Fruit fly (Drosophila melanogaster) whole organism, prepupa: Measurements from ENCODE around the gene hook.

Source experiments
- CG1621 ChIP-seq: fragments of 200-800 bp; sonication (Bioruptor generic); optimal IDR thresholded peaks from 3 replicates; lab custom pipeline; 2018; ENCODE audit warnings: missing biosample characterization, mild to moderate bottlenecking, missing genetic modification characterization
- CG4318 ChIP-seq: fragments of 200-800 bp; sonication (Bioruptor generic); optimal IDR thresholded peaks from 3 replicates; lab custom pipeline; 2017; ENCODE audit warnings: missing biosample characterization, mild to moderate bottlenecking, missing genetic modification characterization
- CG7368 ChIP-seq: fragments of 200-800 bp; sonication (Bioruptor generic); optimal IDR thresholded peaks from 3 replicates; lab custom pipeline; 2016; ENCODE audit warnings: missing biosample characterization, missing genetic modification characterization
- CG8119 ChIP-seq: fragments of 200-800 bp; sonication (Bioruptor generic); IDR thresholded peaks from 3 replicates; pipeline ENCODE4 v1.3.6; 2022; ENCODE audit warnings: missing biosample characterization, missing genetic modification characterization
- Eip93F ChIP-seq: fragments of 200-800 bp; sonication (Bioruptor generic); optimal IDR thresholded peaks from 2 replicates; lab custom pipeline; 2016; ENCODE audit warnings: missing biosample characterization, mild to moderate bottlenecking, missing genetic modification characterization
- Ets21C ChIP-seq: fragments of 200-800 bp; sonication (Bioruptor generic); optimal IDR thresholded peaks from 3 replicates; lab custom pipeline; 2016; ENCODE audit warnings: missing biosample characterization, missing genetic modification characterization
- Ets96B ChIP-seq: fragments of 200-800 bp; optimal IDR thresholded peaks from 2 replicates; lab custom pipeline; 2019; ENCODE audit warnings: missing biosample characterization, mild to moderate bottlenecking, missing genetic modification characterization, moderate library complexity
- Lpt ChIP-seq: fragments of 200-800 bp; sonication (Bioruptor generic); optimal IDR thresholded peaks from 3 replicates; lab custom pipeline; 2016; ENCODE audit warnings: missing biosample characterization, missing genetic modification characterization
- OdsH ChIP-seq: fragments of 200-800 bp; sonication (Bioruptor generic); optimal IDR thresholded peaks from 3 replicates; lab custom pipeline; 2016; ENCODE audit warnings: missing biosample characterization, missing genetic modification characterization
- Smox ChIP-seq: fragments of 200-800 bp; sonication (Bioruptor generic); optimal IDR thresholded peaks from 3 replicates; lab custom pipeline; 2016; ENCODE audit warnings: missing biosample characterization, missing genetic modification characterization
- cyc ChIP-seq: fragments of 200-800 bp; sonication (Bioruptor generic); optimal IDR thresholded peaks from 3 replicates; lab custom pipeline; 2016; ENCODE audit warnings: missing biosample characterization, missing genetic modification characterization
- fd59A ChIP-seq: fragments of 200-800 bp; sonication (Bioruptor generic); optimal IDR thresholded peaks from 2 replicates; lab custom pipeline; 2017; ENCODE audit warnings: missing biosample characterization, mild to moderate bottlenecking, missing genetic modification characterization, missing genetic modification reagents
- salr ChIP-seq, 2 experiments: fragments of 200-800 bp; sonication (Bioruptor generic); optimal IDR thresholded peaks; 3 replicates each; lab custom pipeline; 2016 to 2018; ENCODE audit warnings: missing biosample characterization in 2 of 2, missing genetic modification characterization in 2 of 2, mild to moderate bottlenecking in 1 of 2

- TF ChIP-seq Eip93F (GFP tag; lab: Kevin White, UChicago) = no peak
- TF ChIP-seq fd59A (GFP tag; lab: Kevin White, UChicago) = no peak
- no peak for TF ChIP-seq CG8119 (GFP tag; lab: Robert Waterston, UW)
- TF ChIP-seq Ets21C (GFP tag; lab: Kevin White, UChicago) = no peak
- no peak for TF ChIP-seq cyc
- TF ChIP-seq CG1621 (tag; lab: Kevin White, UChicago) = no peak
- TF ChIP-seq Ets96B (tag; lab: Kevin White, UChicago) = no peak
- no peak for TF ChIP-seq Smox (GFP tag; lab: Kevin White, UChicago)
- TF ChIP-seq Lpt (GFP tag; lab: Kevin White, UChicago) = no peak
- no peak for TF ChIP-seq salr (GFP tag; optimal IDR thresholded peaks at IDR 0.05; lab: Kevin White, UChicago)
- no peak for TF ChIP-seq CG4318 (GFP tag; lab: Kevin White, UChicago)
- no peak for TF ChIP-seq CG7368 (GFP tag; lab: Kevin White, UChicago)
- no peak for TF ChIP-seq OdsH (GFP tag; lab: Kevin White, UChicago)
These were observed 5.9 kb downstream of the hook start, which contains the start of gene Sidpn for dm6 chr2L:19027246-19027886.
